Worm (Caenorhabditis elegans) whole organism, L4 larva: ENCODE data around the gene C33D9.13.

Experiments used
- dmd-9 ChIP-seq: fragments of 200-800 bp; sonication (Bioruptor generic); IDR thresholded peaks from 2 replicates; pipeline ENCODE4 v1.3.6; 2022; ENCODE audit warnings: missing genetic modification reagents, missing genetic modification characterization, missing compliant biosample characterization
- lsy-2 ChIP-seq, 2 experiments: fragments of 150-350 bp in 1 of 2; sonication (generic microtip) in 1 of 2; optimal IDR thresholded peaks; 2 replicates each; lab custom pipeline; 2014 to 2017; ENCODE audit warnings: missing biosample characterization in 2 of 2, missing genetic modification characterization in 2 of 2
- rbr-2 ChIP-seq: sonication (generic microtip); optimal IDR thresholded peaks from 2 replicates; lab custom pipeline; 2016; ENCODE audit warnings: missing genotype, missing genetic modification characterization, missing compliant biosample characterization

DNA sequence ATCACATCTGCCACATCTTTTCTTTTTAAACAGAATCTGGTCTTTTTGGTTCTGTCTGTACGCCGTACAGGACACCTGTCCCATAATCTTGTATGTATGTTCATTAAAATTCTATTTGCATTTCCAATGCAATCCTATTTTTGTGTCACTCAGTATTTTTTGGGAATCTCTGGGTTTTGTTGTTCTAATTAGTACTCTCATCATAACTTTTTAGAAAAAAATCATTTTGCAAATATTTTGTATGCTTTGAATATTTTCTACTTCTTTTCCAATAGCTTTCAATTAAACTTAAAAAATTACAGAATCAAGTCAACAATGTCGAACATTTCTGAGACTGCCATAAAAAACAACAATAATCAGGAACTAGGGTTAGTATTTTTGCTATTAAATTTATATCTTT, 35.0 kb upstream of the C33D9.13 start, which contains the start of gene T28C6.3:
- TF ChIP-seq dmd-9 (GFP tag; lab: Robert Waterston, UW): no peak
- no peak for TF ChIP-seq lsy-2 (tag; optimal IDR thresholded peaks at IDR 0.05; lab: Kevin White, UChicago)
- no peak for TF ChIP-seq rbr-2 (tag; lab: Kevin White, UChicago)
